Fruit fly (Drosophila melanogaster) whole organism, embryonic: ENCODE data around the gene Zw.

Experiments
- Adf1 ChIP-seq: fragments of 200-800 bp; sonication (Bioruptor generic); IDR thresholded peaks from 2 replicates; pipeline ENCODE4 v1.3.6; 2022; ENCODE audit warnings: missing biosample characterization, missing genetic modification characterization
- BtbVII ChIP-seq: fragments of 200-800 bp; sonication (Bioruptor generic); optimal IDR thresholded peaks from 3 replicates; lab custom pipeline; 2017; ENCODE audit warnings: missing biosample characterization, mild to moderate bottlenecking, missing genetic modification characterization
- CG10274 ChIP-seq: fragments of 200-800 bp; sonication (Bioruptor generic); optimal IDR thresholded peaks from 3 replicates; lab custom pipeline; 2017; ENCODE audit warnings: missing biosample characterization, mild to moderate bottlenecking, missing genetic modification characterization
- CG13296 ChIP-seq: fragments of 200-800 bp; sonication (Bioruptor generic); optimal IDR thresholded peaks from 3 replicates; lab custom pipeline; 2018; ENCODE audit warnings: missing biosample characterization, mild to moderate bottlenecking, missing genetic modification characterization
- CG17328 ChIP-seq: fragments of 200-800 bp; sonication (Bioruptor generic); IDR thresholded peaks from 2 replicates; pipeline ENCODE4 v1.3.6; 2022; ENCODE audit warnings: missing biosample characterization, missing genetic modification characterization
- CG17612 ChIP-seq: fragments of 200-800 bp; sonication (Bioruptor generic); IDR thresholded peaks from 2 replicates; pipeline ENCODE4 v1.3.6; 2022; ENCODE audit warnings: missing biosample characterization, missing genetic modification characterization
- CG17802 ChIP-seq: fragments of 200-800 bp; sonication (Bioruptor generic); optimal IDR thresholded peaks from 2 replicates; lab custom pipeline; 2018; ENCODE audit warnings: missing biosample characterization, mild to moderate bottlenecking, missing genetic modification characterization, moderate library complexity
- CG18599 ChIP-seq: fragments of 200-800 bp; sonication (Bioruptor generic); optimal IDR thresholded peaks from 3 replicates; lab custom pipeline; 2017; ENCODE audit warnings: missing biosample characterization, missing genetic modification characterization, mild to moderate bottlenecking, moderate library complexity, missing genetic modification reagents
- CG5953 ChIP-seq: fragments of 200-800 bp; sonication (Bioruptor generic); IDR thresholded peaks from 2 replicates; pipeline ENCODE4 v1.3.6; 2022; ENCODE audit warnings: missing biosample characterization, missing genetic modification characterization
- CG7372 ChIP-seq: fragments of 200-800 bp; sonication (Bioruptor generic); IDR thresholded peaks from 2 replicates; pipeline ENCODE4 v1.3.6; 2022; ENCODE audit warnings: missing biosample characterization, missing genetic modification characterization
- CG7928 ChIP-seq: fragments of 200-800 bp; sonication (Bioruptor generic); optimal IDR thresholded peaks from 2 replicates; lab custom pipeline; 2017; ENCODE audit warnings: missing biosample characterization, mild to moderate bottlenecking, missing genetic modification characterization
- CG9215 ChIP-seq: fragments of 200-800 bp; sonication (Bioruptor generic); IDR thresholded peaks from 2 replicates; pipeline ENCODE4 v1.3.6; 2022; ENCODE audit warnings: missing biosample characterization, missing genetic modification characterization
- CG9437 ChIP-seq: fragments of 200-800 bp; sonication (Bioruptor generic); optimal IDR thresholded peaks from 2 replicates; lab custom pipeline; 2018; ENCODE audit warnings: missing biosample characterization, mild to moderate bottlenecking, missing genetic modification characterization
- Chrac-16 ChIP-seq: fragments of 200-800 bp; sonication (Bioruptor generic); optimal IDR thresholded peaks from 3 replicates; lab custom pipeline; 2016; ENCODE audit warnings: missing biosample characterization, missing genetic modification characterization
- D19B ChIP-seq: fragments of 200-800 bp; sonication (Bioruptor generic); optimal IDR thresholded peaks from 2 replicates; lab custom pipeline; 2017; ENCODE audit warnings: missing biosample characterization, mild to moderate bottlenecking, missing genetic modification characterization
- E2f2 ChIP-seq: fragments of 200-800 bp; sonication (Bioruptor generic); IDR thresholded peaks from 2 replicates; pipeline ENCODE4 v1.3.6; 2022; ENCODE audit warnings: missing biosample characterization, missing genetic modification characterization
- Eip74EF ChIP-seq, 2 experiments: fragments of 200-800 bp in 1 of 2; fragments of >200 bp in 1 of 2; sonication (Bioruptor generic) in 1 of 2; optimal IDR thresholded peaks; 2 replicates each; lab custom pipeline; 2017 to 2019; ENCODE audit warnings: missing biosample characterization in 2 of 2, missing genetic modification characterization in 2 of 2, mild to moderate bottlenecking in 1 of 2, moderate library complexity in 1 of 2
- Fer1 ChIP-seq: fragments of 200-800 bp; sonication (Bioruptor generic); optimal IDR thresholded peaks from 2 replicates; lab custom pipeline; 2017; ENCODE audit warnings: missing biosample characterization, mild to moderate bottlenecking, missing genetic modification characterization
- HLHmδ ChIP-seq: fragments of 200-800 bp; sonication (Bioruptor generic); optimal IDR thresholded peaks from 2 replicates; lab custom pipeline; 2018; ENCODE audit warnings: missing biosample characterization, mild to moderate bottlenecking, missing genetic modification characterization, moderate library complexity
- MBD-R2 ChIP-seq: fragments of 200-800 bp; sonication (Bioruptor generic); IDR thresholded peaks from 2 replicates; pipeline ENCODE4 v1.3.6; 2022; ENCODE audit warnings: missing biosample characterization, missing genetic modification characterization
- Oaz ChIP-seq: fragments of 200-800 bp; sonication (Bioruptor generic); IDR thresholded peaks from 2 replicates; pipeline ENCODE4 v1.3.6; 2022; ENCODE audit warnings: missing biosample characterization, missing genetic modification characterization
- Optix ChIP-seq: fragments of 200-800 bp; sonication (Bioruptor generic); IDR thresholded peaks from 3 replicates; pipeline ENCODE4 v1.3.6; 2022; ENCODE audit warnings: missing biosample characterization, missing genetic modification characterization
- Rfx ChIP-seq: fragments of 200-800 bp; sonication (Bioruptor generic); IDR thresholded peaks from 2 replicates; pipeline ENCODE4 v1.3.6; 2022; ENCODE audit warnings: missing biosample characterization, missing genetic modification characterization
- Ssrp ChIP-seq: fragments of 200-800 bp; sonication (Bioruptor generic); optimal IDR thresholded peaks from 2 replicates; lab custom pipeline; 2018; ENCODE audit warnings: missing biosample characterization, mild to moderate bottlenecking, missing genetic modification characterization, moderate library complexity
- Stat92E ChIP-seq, 3 experiments: fragments of >200 bp in 2 of 3; fragments of 200-800 bp in 1 of 3; sonication (Bioruptor generic) in 1 of 3; optimal IDR thresholded peaks; 2 replicates each; lab custom pipeline; 2017 to 2019; ENCODE audit warnings: missing biosample characterization in 3 of 3, missing genetic modification characterization in 3 of 3, mild to moderate bottlenecking in 1 of 3, moderate library complexity in 1 of 3
- Trl ChIP-seq, 3 experiments: fragments of >200 bp in 2 of 3; fragments of 200-800 bp in 1 of 3; sonication (Bioruptor generic) in 1 of 3; optimal IDR thresholded peaks; 2 replicates in 1 of 3; 3 replicates in 2 of 3; lab custom pipeline; 2016 to 2017; ENCODE audit warnings: missing biosample characterization in 1 of 3, missing genetic modification characterization in 1 of 3
- Usf ChIP-seq: fragments of 200-800 bp; sonication (Bioruptor generic); optimal IDR thresholded peaks from 2 replicates; lab custom pipeline; 2017; ENCODE audit warnings: missing genotype, missing biosample characterization, missing genetic modification characterization
- YL-1 ChIP-seq: fragments of 200-800 bp; sonication (Bioruptor generic); optimal IDR thresholded peaks from 3 replicates; lab custom pipeline; 2017; ENCODE audit warnings: missing biosample characterization, mild to moderate bottlenecking, missing genetic modification characterization
- ap ChIP-seq: fragments of 200-800 bp; sonication (Bioruptor generic); IDR thresholded peaks from 2 replicates; pipeline ENCODE4 v1.3.6; 2022; ENCODE audit warnings: missing biosample characterization, missing genetic modification characterization
- bab2 ChIP-seq: fragments of 200-800 bp; sonication (Bioruptor generic); optimal IDR thresholded peaks from 2 replicates; lab custom pipeline; 2016; ENCODE audit warnings: missing biosample characterization, missing genetic modification characterization
- bowl ChIP-seq: fragments of 200-800 bp; sonication (Bioruptor generic); IDR thresholded peaks from 2 replicates; pipeline ENCODE4 v1.3.6; 2022; ENCODE audit warnings: missing biosample characterization, missing genetic modification characterization
- chm ChIP-seq: fragments of 200-800 bp; sonication (Bioruptor generic); IDR thresholded peaks from 2 replicates; pipeline ENCODE4 v1.3.6; 2022; ENCODE audit warnings: missing biosample characterization, missing genetic modification characterization
- crol ChIP-seq: fragments of 200-800 bp; sonication (Bioruptor generic); IDR thresholded peaks from 2 replicates; pipeline ENCODE4 v1.3.6; 2022; ENCODE audit warnings: missing biosample characterization, missing genetic modification characterization
- cwo ChIP-seq: fragments of 200-800 bp; sonication (Bioruptor generic); optimal IDR thresholded peaks from 3 replicates; lab custom pipeline; 2017; ENCODE audit warnings: missing biosample characterization, missing genetic modification characterization, mild to moderate bottlenecking, moderate library complexity, missing genetic modification reagents
- dan ChIP-seq: fragments of 200-800 bp; sonication (Bioruptor generic); IDR thresholded peaks from 2 replicates; pipeline ENCODE4 v1.3.6; 2022; ENCODE audit warnings: missing biosample characterization, missing genetic modification characterization
- ewg ChIP-seq: fragments of 200-800 bp; sonication (Bioruptor generic); optimal IDR thresholded peaks from 3 replicates; lab custom pipeline; 2017; ENCODE audit warnings: mild to moderate bottlenecking, missing biosample characterization, missing genetic modification reagents, missing genetic modification characterization
- fd3F ChIP-seq: fragments of 200-800 bp; sonication (Bioruptor generic); optimal IDR thresholded peaks from 2 replicates; lab custom pipeline; 2018; ENCODE audit warnings: missing biosample characterization, mild to moderate bottlenecking, missing genetic modification characterization, moderate library complexity
- gce ChIP-seq: fragments of 200-800 bp; sonication (Bioruptor generic); IDR thresholded peaks from 3 replicates; pipeline ENCODE4 v1.3.6; 2022; ENCODE audit warnings: missing biosample characterization, missing genetic modification characterization
- gem ChIP-seq: fragments of 200-800 bp; sonication (Bioruptor generic); optimal IDR thresholded peaks from 2 replicates; lab custom pipeline; 2019; ENCODE audit warnings: missing biosample characterization, mild to moderate bottlenecking, missing genetic modification characterization, moderate library complexity
- gro ChIP-seq: fragments of 200-800 bp; sonication (Bioruptor generic); optimal IDR thresholded peaks from 2 replicates; lab custom pipeline; 2016; ENCODE audit warnings: missing biosample characterization, missing genetic modification characterization
- gt ChIP-seq: fragments of 200-800 bp; sonication (Bioruptor generic); IDR thresholded peaks from 2 replicates; pipeline ENCODE4 v1.3.6; 2022; ENCODE audit warnings: missing biosample characterization, missing genetic modification characterization
- insv ChIP-seq, 2 experiments: fragments of 200-800 bp; sonication (Bioruptor generic); optimal IDR thresholded peaks; 3 replicates each; lab custom pipeline; 2016 to 2018; ENCODE audit warnings: missing biosample characterization in 2 of 2, missing genetic modification characterization in 2 of 2
- lmd ChIP-seq: fragments of 200-800 bp; sonication (Bioruptor generic); IDR thresholded peaks from 2 replicates; pipeline ENCODE4 v1.3.6; 2022; ENCODE audit warnings: missing biosample characterization, missing genetic modification characterization
- mam ChIP-seq: fragments of 200-800 bp; sonication (Bioruptor generic); optimal IDR thresholded peaks from 3 replicates; lab custom pipeline; 2016; ENCODE audit warnings: missing biosample characterization, missing genetic modification characterization
- p53 ChIP-seq: fragments of 200-800 bp; sonication (Bioruptor generic); optimal IDR thresholded peaks from 2 replicates; lab custom pipeline; 2016; ENCODE audit warnings: missing biosample characterization, missing genetic modification characterization
- ranshi ChIP-seq: fragments of 200-800 bp; sonication (Bioruptor generic); IDR thresholded peaks from 2 replicates; pipeline ENCODE4 v1.3.6; 2022; ENCODE audit warnings: missing biosample characterization, missing genetic modification characterization
- sd ChIP-seq: fragments of 200-800 bp; sonication (Bioruptor generic); optimal IDR thresholded peaks from 3 replicates; lab custom pipeline; 2018; ENCODE audit warnings: missing biosample characterization, mild to moderate bottlenecking, missing genetic modification characterization, moderate library complexity
- sens-2 ChIP-seq: fragments of 200-800 bp; sonication (Bioruptor generic); IDR thresholded peaks from 2 replicates; pipeline ENCODE4 v1.3.6; 2022; ENCODE audit warnings: missing biosample characterization, missing genetic modification characterization
- wek ChIP-seq: fragments of 200-800 bp; sonication (Bioruptor generic); optimal IDR thresholded peaks from 3 replicates; lab custom pipeline; 2018; ENCODE audit warnings: missing biosample characterization, mild to moderate bottlenecking, missing genetic modification characterization, moderate library complexity
- yki ChIP-seq: fragments of >200 bp; optimal IDR thresholded peaks from 3 replicates; lab custom pipeline; 2018
- z ChIP-seq: fragments of 200-800 bp; sonication (Bioruptor generic); IDR thresholded peaks from 3 replicates; pipeline ENCODE4 v1.3.6; 2022; ENCODE audit warnings: missing biosample characterization, missing genetic modification characterization
- zfh1 ChIP-seq: fragments of 200-800 bp; sonication (Bioruptor generic); IDR thresholded peaks from 3 replicates; pipeline ENCODE4 v1.3.6; 2022; ENCODE audit warnings: missing biosample characterization, missing genetic modification characterization

Zw gene

DNA sequence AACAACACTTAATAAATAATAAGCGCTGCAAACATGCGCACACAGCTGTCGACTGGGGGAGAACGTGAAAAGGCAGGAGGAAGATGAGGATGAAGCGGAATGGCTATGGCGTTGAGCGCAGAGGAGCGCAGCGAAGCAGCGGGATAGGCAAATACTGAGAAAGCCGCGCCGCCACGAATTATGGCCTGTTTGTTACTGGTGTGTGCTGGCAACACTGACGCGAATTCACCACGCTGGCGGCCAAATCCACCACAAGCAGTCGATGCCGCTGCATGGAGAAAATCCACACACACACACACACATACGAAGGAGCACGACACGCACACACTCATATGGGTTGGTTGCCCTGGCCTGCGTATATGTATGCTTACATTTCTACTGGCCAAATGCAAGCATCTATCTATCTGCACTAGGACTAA lies 30.0 kb upstream of the Zw start (continued):
- TF ChIP-seq dan (GFP tag; lab: Robert Waterston, UW) = no peak
- TF ChIP-seq Usf (GFP tag; lab: Kevin White, UChicago) = no peak
- no peak for TF ChIP-seq Optix
- peak; percentile 40; the same call in 1 of the 2 replicates for TF ChIP-seq chm (GFP tag; lab: Robert Waterston, UW)
- peak; percentile 18 for TF ChIP-seq CG18599
- peak; percentile 80 for TF ChIP-seq HLHmδ (GFP tag; lab: Kevin White, UChicago)
- no peak for TF ChIP-seq sens-2 (GFP tag; lab: Robert Waterston, UW)
- no peak for TF ChIP-seq gce (GFP tag; lab: Robert Waterston, UW)
- TF ChIP-seq D19B (GFP tag; lab: Kevin White, UChicago) = no peak
- TF ChIP-seq Oaz = no peak
- TF ChIP-seq ewg = peak; percentile 37
- TF ChIP-seq Fer1 = peak; percentile 29
- TF ChIP-seq CG17328 (GFP tag; lab: Robert Waterston, UW) = no peak
- TF ChIP-seq zfh1 (GFP tag; lab: Robert Waterston, UW) = no peak
- no peak for TF ChIP-seq bowl (GFP tag; lab: Robert Waterston, UW)
- TF ChIP-seq CG10274 (GFP tag; lab: Kevin White, UChicago) = no peak
- TF ChIP-seq MBD-R2 (GFP tag; lab: Robert Waterston, UW) = peak; percentile 17; the same call in 1 of the 2 replicates
- TF ChIP-seq Eip74EF (GFP tag; optimal IDR thresholded peaks at IDR 0.05; lab: Kevin White, UChicago) = no peak
- TF ChIP-seq CG17612 = no peak
- TF ChIP-seq Stat92E (GFP tag; optimal IDR thresholded peaks at IDR 0.05; lab: Kevin White, UChicago) = no peak
- TF ChIP-seq crol (GFP tag; lab: Robert Waterston, UW) = peak; percentile 80
- TF ChIP-seq CG7372 = no peak
- no peak for TF ChIP-seq Ssrp (tag; lab: Kevin White, UChicago)
- TF ChIP-seq E2f2 = no peak
- TF ChIP-seq Adf1 (GFP tag; lab: Robert Waterston, UW) = peak; percentile 54; the same call in 1 of the 2 replicates
- TF ChIP-seq insv (GFP tag; optimal IDR thresholded peaks at IDR 0.05; lab: Kevin White, UChicago) = peak in 1 of 2 experiments; percentile 17
- TF ChIP-seq Chrac-16 (GFP tag; lab: Kevin White, UChicago) = no peak
- TF ChIP-seq mam (GFP tag; lab: Kevin White, UChicago) = no peak
- TF ChIP-seq BtbVII (GFP tag; lab: Kevin White, UChicago) = no peak
- TF ChIP-seq wek (GFP tag; lab: Kevin White, UChicago) = peak; percentile 10
- no peak for TF ChIP-seq cwo (GFP tag; lab: Kevin White, UChicago)
- TF ChIP-seq CG17802 (tag; lab: Kevin White, UChicago) = no peak
- TF ChIP-seq sd = no peak
- no peak for TF ChIP-seq CG13296 (GFP tag; lab: Kevin White, UChicago)
- TF ChIP-seq Trl (optimal IDR thresholded peaks at IDR 0.05; lab: Kevin White, UChicago) = peak in 1 of 2 experiments; percentile 18
- no peak for TF ChIP-seq Trl (GFP tag; optimal IDR thresholded peaks at IDR 0.05; lab: Kevin White, UChicago)
- TF ChIP-seq gt = no peak
- no peak for TF ChIP-seq CG5953 (GFP tag; lab: Robert Waterston, UW)
- TF ChIP-seq YL-1 = peak; percentile 51
- no peak for TF ChIP-seq lmd (GFP tag; lab: Robert Waterston, UW)
- no peak for TF ChIP-seq gro (GFP tag; lab: Kevin White, UChicago)
- TF ChIP-seq gem (tag; lab: Kevin White, UChicago) = no peak
- no peak for TF ChIP-seq ap (GFP tag; lab: Robert Waterston, UW)
- TF ChIP-seq CG9215 (GFP tag; lab: Robert Waterston, UW) = peak; percentile 86
- no peak for TF ChIP-seq Rfx (GFP tag; lab: Robert Waterston, UW)
- TF ChIP-seq CG7928 (GFP tag; lab: Kevin White, UChicago) = no peak
- TF ChIP-seq z = no peak
- no peak for TF ChIP-seq ranshi
- no peak for TF ChIP-seq yki
- no peak for TF ChIP-seq p53
- TF ChIP-seq fd3F = no peak
- TF ChIP-seq bab2 (GFP tag; lab: Kevin White, UChicago) = no peak
- no peak for TF ChIP-seq CG9437
